Worm (Caenorhabditis elegans): Measurements from ENCODE around the gene F53F1.4.

Gene F53F1.4

DNA sequence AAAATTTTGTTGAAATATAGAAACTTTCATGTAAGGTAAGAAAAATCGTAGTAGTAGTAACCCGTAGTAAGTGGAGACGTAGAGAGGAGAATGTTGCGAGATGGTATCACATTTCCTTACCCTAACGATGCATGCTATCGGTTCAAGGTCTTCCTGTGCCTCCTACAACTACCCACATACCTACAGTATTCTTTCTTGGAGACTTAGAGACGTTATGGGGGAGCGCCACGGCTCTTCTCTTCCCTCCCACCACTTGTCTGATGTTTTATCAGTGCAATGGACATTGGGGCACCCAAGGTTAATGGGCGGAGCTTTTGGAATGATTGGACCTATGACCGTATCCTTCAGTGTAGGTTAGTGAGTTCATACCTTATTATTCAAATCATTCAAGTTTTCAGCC is 19.9 kb upstream of the F53F1.4 start:
- TF ChIP-seq tlp-1 (tag; optimal IDR thresholded peaks at IDR 0.05): no peak
- no peak for TF ChIP-seq ceh-8 (GFP tag; optimal IDR thresholded peaks at IDR 0.05)
- TF ChIP-seq dpl-1 (GFP tag; optimal IDR thresholded peaks at IDR 0.05): no peak
- TF ChIP-seq nhr-90 (tag; optimal IDR thresholded peaks at IDR 0.05; ENCODE audit: poor library complexity): peak; percentile 10
- TF ChIP-seq unc-98 (GFP tag; IDR thresholded peaks at IDR 0.05): no peak
- no peak for TF ChIP-seq snpc-4 (tag; optimal IDR thresholded peaks at IDR 0.05)
- no peak for TF ChIP-seq pag-3 (tag; optimal IDR thresholded peaks at IDR 0.05; ENCODE audit: borderline replicate concordance, insufficient read depth)
- TF ChIP-seq elt-3 (tag; optimal IDR thresholded peaks at IDR 0.05): peak in 4 of 6 experiments; percentile 11 to 84 (median 43)
- TF ChIP-seq mab-9 (GFP tag; IDR thresholded peaks at IDR 0.05): no peak
- peak in 1 of 2 experiments; percentile 16 for TF ChIP-seq egl-27 (tag; optimal IDR thresholded peaks at IDR 0.05)
- no peak for TF ChIP-seq nhr-76 (tag; optimal IDR thresholded peaks at IDR 0.05)
- no peak for TF ChIP-seq irx-1 (tag; optimal IDR thresholded peaks at IDR 0.05)
- no peak for TF ChIP-seq hlh-4 (tag; optimal IDR thresholded peaks at IDR 0.05)
- no peak for TF ChIP-seq tbx-2 (tag; optimal IDR thresholded peaks at IDR 0.05)
- TF ChIP-seq dsc-1 (tag; optimal IDR thresholded peaks at IDR 0.05): no peak
- no peak for TF ChIP-seq unc-62 (GFP tag; optimal IDR thresholded peaks at IDR 0.05)
- TF ChIP-seq nhr-20 (tag; optimal IDR thresholded peaks at IDR 0.05): peak; percentile 63
- no peak for TF ChIP-seq unc-86 (tag; optimal IDR thresholded peaks at IDR 0.05)
- no peak for TF ChIP-seq C16A3.4 (tag; optimal IDR thresholded peaks at IDR 0.05)
- peak; percentile 0 to 71 for TF ChIP-seq lsy-2 (tag; optimal IDR thresholded peaks at IDR 0.05)
- TF ChIP-seq nhr-71 (tag; optimal IDR thresholded peaks at IDR 0.05): no peak
- no peak for TF ChIP-seq swsn-7 (tag; optimal IDR thresholded peaks at IDR 0.05)
- TF ChIP-seq grh-1 (GFP tag; IDR thresholded peaks at IDR 0.05): no peak; the same call in 1 of the 2 replicates
- TF ChIP-seq fos-1 (tag; optimal IDR thresholded peaks at IDR 0.05): no peak
- no peak for TF ChIP-seq fkh-4 (tag; optimal IDR thresholded peaks at IDR 0.05; ENCODE audit: borderline replicate concordance)
- TF ChIP-seq snu-23 (GFP tag; optimal IDR thresholded peaks at IDR 0.05): peak; percentile 20
- TF ChIP-seq ets-5 (GFP tag; IDR thresholded peaks at IDR 0.05): no peak
- no peak for TF ChIP-seq lin-35 (GFP tag; optimal IDR thresholded peaks at IDR 0.05)
- no peak for TF ChIP-seq ces-1 (GFP tag; optimal IDR thresholded peaks at IDR 0.05)
- no peak for TF ChIP-seq jun-1 (tag; optimal IDR thresholded peaks at IDR 0.05)
- TF ChIP-seq isw-1 (GFP tag; IDR thresholded peaks at IDR 0.05): no peak
- TF ChIP-seq zip-4 (GFP tag; optimal IDR thresholded peaks at IDR 0.05): no peak
- no peak for TF ChIP-seq Y116A8C.19 (tag; optimal IDR thresholded peaks at IDR 0.05; ENCODE audit: borderline replicate concordance)
- TF ChIP-seq fkh-10 (GFP tag; optimal IDR thresholded peaks at IDR 0.05): no peak
- TF ChIP-seq nhr-28 (tag; optimal IDR thresholded peaks at IDR 0.05): no peak
- TF ChIP-seq ceh-88 (GFP tag; IDR thresholded peaks at IDR 0.05): no peak
- TF ChIP-seq unc-30 (tag; optimal IDR thresholded peaks at IDR 0.05): no peak
- TF ChIP-seq nhr-85 (tag): peak; percentile 94
- TF ChIP-seq lin-39 (tag; optimal IDR thresholded peaks at IDR 0.05): no peak
- no peak for TF ChIP-seq pqm-1 (tag; optimal IDR thresholded peaks at IDR 0.05)
- TF ChIP-seq skn-1 (tag; optimal IDR thresholded peaks at IDR 0.05): no peak
- no peak for TF ChIP-seq sup-37 (GFP tag; optimal IDR thresholded peaks at IDR 0.05)
- TF ChIP-seq nhr-12 (tag; optimal IDR thresholded peaks at IDR 0.05): no peak
- TF ChIP-seq hpl-2 (GFP tag; optimal IDR thresholded peaks at IDR 0.05): no peak
- TF ChIP-seq nhr-11 (tag; optimal IDR thresholded peaks at IDR 0.05): no peak
- TF ChIP-seq efl-3 (GFP tag; optimal IDR thresholded peaks at IDR 0.05): no peak
- TF ChIP-seq vab-15 (tag; optimal IDR thresholded peaks at IDR 0.05): no peak
- no peak for TF ChIP-seq lin-14 (GFP tag; optimal IDR thresholded peaks at IDR 0.05)
- TF ChIP-seq mep-1 (tag; optimal IDR thresholded peaks at IDR 0.05): no peak
- no peak for TF ChIP-seq egl-13 (tag; optimal IDR thresholded peaks at IDR 0.05)
- no peak for TF ChIP-seq unc-130 (tag; optimal IDR thresholded peaks at IDR 0.05)
- peak; percentile 30 for TF ChIP-seq rnt-1 (tag; optimal IDR thresholded peaks at IDR 0.05)
- no peak for TF ChIP-seq lin-13 (GFP tag; optimal IDR thresholded peaks at IDR 0.05)
- TF ChIP-seq C04F5.9 (tag; optimal IDR thresholded peaks at IDR 0.05): no peak

Data from whole organism, L1 larva.